Fruit fly (Drosophila melanogaster) whole organism, prepupa: ENCODE data around the gene CG17207.
A peak's percentile ranks its signal among the peaks of the same experiment; 100 is the strongest.

Experiments
- CG10631 ChIP-seq: fragments of 200-800 bp; sonication (Bioruptor generic); optimal IDR thresholded peaks from 2 replicates; lab custom pipeline; 2016; ENCODE audit warnings: missing biosample characterization, missing genetic modification characterization
- CG11294 ChIP-seq: fragments of 200-800 bp; sonication (Bioruptor generic); IDR thresholded peaks from 2 replicates; pipeline ENCODE4 v1.3.6; 2022; ENCODE audit warnings: missing biosample characterization, missing genetic modification characterization
- CG11762 ChIP-seq: fragments of 200-800 bp; sonication (Bioruptor generic); optimal IDR thresholded peaks from 3 replicates; lab custom pipeline; 2016; ENCODE audit warnings: missing biosample characterization, missing genetic modification characterization; ENCODE audit not compliant: insufficient read depth
- CG11902 ChIP-seq: fragments of 200-800 bp; sonication (Bioruptor generic); optimal IDR thresholded peaks from 3 replicates; lab custom pipeline; 2016; ENCODE audit warnings: missing biosample characterization, missing genetic modification characterization
- CG15336 ChIP-seq: fragments of 200-800 bp; sonication (Bioruptor generic); IDR thresholded peaks from 2 replicates; pipeline ENCODE4 v1.3.6; 2022; ENCODE audit warnings: missing biosample characterization, missing genetic modification characterization
- CG1621 ChIP-seq: fragments of 200-800 bp; sonication (Bioruptor generic); optimal IDR thresholded peaks from 3 replicates; lab custom pipeline; 2018; ENCODE audit warnings: missing biosample characterization, mild to moderate bottlenecking, missing genetic modification characterization
- CG32006 ChIP-seq: fragments of 200-800 bp; sonication (Bioruptor generic); optimal IDR thresholded peaks from 3 replicates; lab custom pipeline; 2017; ENCODE audit warnings: missing biosample characterization, mild to moderate bottlenecking, missing genetic modification characterization
- CG34406 ChIP-seq: fragments of 200-800 bp; sonication (Bioruptor generic); optimal IDR thresholded peaks from 3 replicates; lab custom pipeline; 2016; ENCODE audit warnings: missing biosample characterization, missing genetic modification characterization
- CG4318 ChIP-seq: fragments of 200-800 bp; sonication (Bioruptor generic); optimal IDR thresholded peaks from 3 replicates; lab custom pipeline; 2017; ENCODE audit warnings: missing biosample characterization, mild to moderate bottlenecking, missing genetic modification characterization
- CG6163 ChIP-seq: fragments of 200-800 bp; sonication (Bioruptor generic); IDR thresholded peaks from 3 replicates; pipeline ENCODE4 v1.3.6; 2022; ENCODE audit warnings: missing biosample characterization, missing genetic modification characterization
- CG6276 ChIP-seq: fragments of 200-800 bp; sonication (Bioruptor generic); optimal IDR thresholded peaks from 2 replicates; lab custom pipeline; 2017; ENCODE audit warnings: missing biosample characterization, mild to moderate bottlenecking, missing genetic modification characterization
- CG6792 ChIP-seq: fragments of 200-800 bp; sonication (Bioruptor generic); optimal IDR thresholded peaks from 3 replicates; lab custom pipeline; 2016; ENCODE audit warnings: missing biosample characterization, missing genetic modification characterization
- CG6808 ChIP-seq: fragments of 200-800 bp; sonication (Bioruptor generic); optimal IDR thresholded peaks from 3 replicates; lab custom pipeline; 2017; ENCODE audit warnings: missing biosample characterization, missing genetic modification characterization, mild to moderate bottlenecking, moderate library complexity, missing genetic modification reagents
- CG6854 ChIP-seq: fragments of 200-800 bp; sonication (Bioruptor generic); optimal IDR thresholded peaks from 2 replicates; lab custom pipeline; 2017; ENCODE audit warnings: missing biosample characterization, mild to moderate bottlenecking, missing genetic modification characterization
- CG7368 ChIP-seq: fragments of 200-800 bp; sonication (Bioruptor generic); optimal IDR thresholded peaks from 3 replicates; lab custom pipeline; 2016; ENCODE audit warnings: missing biosample characterization, missing genetic modification characterization
- CG8119 ChIP-seq: fragments of 200-800 bp; sonication (Bioruptor generic); IDR thresholded peaks from 3 replicates; pipeline ENCODE4 v1.3.6; 2022; ENCODE audit warnings: missing biosample characterization, missing genetic modification characterization
- CG8319 ChIP-seq: fragments of 200-800 bp; sonication (Bioruptor generic); optimal IDR thresholded peaks from 3 replicates; lab custom pipeline; 2016; ENCODE audit warnings: missing biosample characterization, missing genetic modification characterization
- CG8632 ChIP-seq: fragments of 200-800 bp; sonication (Bioruptor generic); optimal IDR thresholded peaks from 3 replicates; lab custom pipeline; 2016; ENCODE audit warnings: missing biosample characterization, missing genetic modification characterization
- CG9139 ChIP-seq: fragments of 200-800 bp; sonication (Bioruptor generic); optimal IDR thresholded peaks from 3 replicates; lab custom pipeline; 2017; ENCODE audit warnings: missing biosample characterization, mild to moderate bottlenecking, missing genetic modification characterization
- Eip75B ChIP-seq: fragments of 200-800 bp; sonication (Bioruptor generic); optimal IDR thresholded peaks from 3 replicates; lab custom pipeline; 2016; ENCODE audit warnings: missing biosample characterization, missing genetic modification characterization
- Eip78C ChIP-seq: fragments of 200-800 bp; sonication (Bioruptor generic); peaks from one replicate; lab custom pipeline; 2016; ENCODE audit warnings: missing biosample characterization, missing genetic modification characterization
- Ets21C ChIP-seq: fragments of 200-800 bp; sonication (Bioruptor generic); optimal IDR thresholded peaks from 3 replicates; lab custom pipeline; 2016; ENCODE audit warnings: missing biosample characterization, missing genetic modification characterization
- Ets96B ChIP-seq: fragments of 200-800 bp; optimal IDR thresholded peaks from 2 replicates; lab custom pipeline; 2019; ENCODE audit warnings: missing biosample characterization, mild to moderate bottlenecking, missing genetic modification characterization, moderate library complexity
- Gug ChIP-seq: fragments of 200-800 bp; sonication (Bioruptor generic); IDR thresholded peaks from 2 replicates; pipeline ENCODE4 v1.3.6; 2022; ENCODE audit warnings: missing biosample characterization, missing genetic modification characterization
- Hr38 ChIP-seq: sonication (Bioruptor generic); optimal IDR thresholded peaks from 2 replicates; lab custom pipeline; 2016; ENCODE audit warnings: missing biosample characterization, missing genetic modification characterization
- Lpt ChIP-seq: fragments of 200-800 bp; sonication (Bioruptor generic); optimal IDR thresholded peaks from 3 replicates; lab custom pipeline; 2016; ENCODE audit warnings: missing biosample characterization, missing genetic modification characterization
- Met ChIP-seq: fragments of 200-800 bp; sonication (Bioruptor generic); optimal IDR thresholded peaks from 3 replicates; lab custom pipeline; 2016; ENCODE audit warnings: missing biosample characterization, missing genetic modification characterization
- OdsH ChIP-seq: fragments of 200-800 bp; sonication (Bioruptor generic); optimal IDR thresholded peaks from 3 replicates; lab custom pipeline; 2016; ENCODE audit warnings: missing biosample characterization, missing genetic modification characterization
- Smox ChIP-seq: fragments of 200-800 bp; sonication (Bioruptor generic); optimal IDR thresholded peaks from 3 replicates; lab custom pipeline; 2016; ENCODE audit warnings: missing biosample characterization, missing genetic modification characterization
- Sox102F ChIP-seq: fragments of 200-800 bp; sonication (Bioruptor generic); optimal IDR thresholded peaks from 2 replicates; lab custom pipeline; 2016; ENCODE audit warnings: missing biosample characterization, mild to moderate bottlenecking, missing genetic modification characterization
- Sox14 ChIP-seq: fragments of 200-800 bp; sonication (Bioruptor generic); optimal IDR thresholded peaks from 3 replicates; lab custom pipeline; 2016; ENCODE audit warnings: missing biosample characterization, missing genetic modification characterization
- Sox15 ChIP-seq: fragments of 200-800 bp; sonication (Bioruptor generic); optimal IDR thresholded peaks from 3 replicates; lab custom pipeline; 2016; ENCODE audit warnings: missing biosample characterization, missing genetic modification characterization
- acj6 ChIP-seq: fragments of 200-800 bp; sonication (Bioruptor generic); optimal IDR thresholded peaks from 3 replicates; lab custom pipeline; 2016; ENCODE audit warnings: missing biosample characterization, missing genetic modification characterization
- cyc ChIP-seq: fragments of 200-800 bp; sonication (Bioruptor generic); optimal IDR thresholded peaks from 3 replicates; lab custom pipeline; 2016; ENCODE audit warnings: missing biosample characterization, missing genetic modification characterization
- dac ChIP-seq: fragments of 200-800 bp; sonication (Bioruptor generic); optimal IDR thresholded peaks from 2 replicates; lab custom pipeline; 2017; ENCODE audit warnings: missing biosample characterization, mild to moderate bottlenecking, missing genetic modification characterization
- dsx ChIP-seq: fragments of 200-800 bp; optimal IDR thresholded peaks from 3 replicates; lab custom pipeline; 2019; ENCODE audit warnings: missing biosample characterization, mild to moderate bottlenecking, missing genetic modification characterization, moderate library complexity; ENCODE audit not compliant: poor library complexity, severe bottlenecking
- eg ChIP-seq: fragments of 200-800 bp; sonication (Bioruptor generic); IDR thresholded peaks from 3 replicates; pipeline ENCODE4 v1.3.6; 2022; ENCODE audit warnings: missing biosample characterization, missing genetic modification characterization
- esn ChIP-seq: fragments of 200-800 bp; sonication (Bioruptor generic); optimal IDR thresholded peaks from 2 replicates; lab custom pipeline; 2016; ENCODE audit warnings: missing biosample characterization, mild to moderate bottlenecking, missing genetic modification characterization, moderate library complexity
- fd85E ChIP-seq: fragments of 200-800 bp; sonication (Bioruptor generic); optimal IDR thresholded peaks from 3 replicates; lab custom pipeline; 2016; ENCODE audit warnings: missing biosample characterization, missing genetic modification characterization
- fkh ChIP-seq: fragments of 200-800 bp; sonication (Bioruptor generic); optimal IDR thresholded peaks from 3 replicates; lab custom pipeline; 2017; ENCODE audit warnings: missing biosample characterization, mild to moderate bottlenecking, missing genetic modification characterization, moderate library complexity
- lz ChIP-seq: fragments of 200-800 bp; sonication (Bioruptor generic); optimal IDR thresholded peaks from 3 replicates; lab custom pipeline; 2016; ENCODE audit warnings: missing biosample characterization, missing genetic modification characterization
- net ChIP-seq: fragments of 200-800 bp; sonication (Bioruptor generic); optimal IDR thresholded peaks from 3 replicates; lab custom pipeline; 2016; ENCODE audit warnings: missing biosample characterization, missing genetic modification characterization
- salr ChIP-seq, 2 experiments: fragments of 200-800 bp; sonication (Bioruptor generic); optimal IDR thresholded peaks; 3 replicates each; lab custom pipeline; 2016 to 2018; ENCODE audit warnings: missing biosample characterization in 2 of 2, missing genetic modification characterization in 2 of 2, mild to moderate bottlenecking in 1 of 2
- spab ChIP-seq: fragments of 200-800 bp; sonication (Bioruptor generic); optimal IDR thresholded peaks from 2 replicates; lab custom pipeline; 2017; ENCODE audit warnings: missing biosample characterization, mild to moderate bottlenecking, missing genetic modification characterization, missing genetic modification reagents
- ss ChIP-seq, 2 experiments: fragments of 200-800 bp; sonication (Bioruptor generic); optimal IDR thresholded peaks; 2 replicates in 1 of 2; 3 replicates in 1 of 2; lab custom pipeline; 2017 to 2018; ENCODE audit warnings: mild to moderate bottlenecking in 2 of 2, missing biosample characterization in 2 of 2, missing genetic modification characterization in 2 of 2, moderate library complexity in 1 of 2
- svp ChIP-seq: fragments of 200-800 bp; sonication (Bioruptor generic); peaks from one replicate; lab custom pipeline; 2016; ENCODE audit warnings: missing biosample characterization, missing genetic modification characterization
- vri ChIP-seq: fragments of 200-800 bp; sonication (Bioruptor generic); optimal IDR thresholded peaks from 3 replicates; lab custom pipeline; 2016; ENCODE audit warnings: missing biosample characterization, mild to moderate bottlenecking, missing genetic modification characterization

The CG17207 gene

DNA sequence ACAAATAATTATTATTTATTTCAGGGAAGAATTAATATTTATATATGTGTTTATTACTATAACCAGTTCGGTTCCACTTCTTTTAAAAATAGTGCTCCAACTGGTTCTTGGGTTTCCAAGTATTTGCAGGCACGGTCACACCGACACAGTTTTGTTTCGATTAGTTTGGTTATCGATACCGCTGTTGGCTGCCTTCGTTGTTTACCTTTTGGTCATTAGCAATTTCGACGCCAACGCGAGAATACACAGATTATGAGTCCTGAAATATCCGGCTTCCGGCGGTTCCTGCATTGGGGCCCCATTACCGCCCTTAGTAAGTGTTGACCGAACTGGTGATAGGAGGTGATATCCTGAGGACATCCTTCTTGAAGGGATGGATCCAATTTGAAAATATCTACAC lies 30.8 kb downstream of the CG17207 start, which contains the start of gene CG5196 (continued):
- no peak for TF ChIP-seq CG32006
- no peak for TF ChIP-seq net
- peak; percentile 93 for TF ChIP-seq fkh (GFP tag; lab: Kevin White, UChicago)
- TF ChIP-seq svp (GFP tag; lab: Kevin White, UChicago), result no peak
- no peak for TF ChIP-seq vri (GFP tag; lab: Kevin White, UChicago)
- no peak for TF ChIP-seq Eip75B (GFP tag; lab: Kevin White, UChicago)
- no peak for TF ChIP-seq Sox102F (GFP tag; lab: Kevin White, UChicago)
- no peak for TF ChIP-seq fd85E (GFP tag; lab: Kevin White, UChicago)
- TF ChIP-seq CG15336 (GFP tag; lab: Robert Waterston, UW), result 0 out of 2 replicates have a peak, but pooled peaks have one; percentile 25
- TF ChIP-seq spab, result no peak
- TF ChIP-seq CG6276, result no peak
- no peak for TF ChIP-seq salr (GFP tag; optimal IDR thresholded peaks at IDR 0.05; lab: Kevin White, UChicago)
- TF ChIP-seq CG6854 (GFP tag; lab: Kevin White, UChicago), result peak; percentile 25

DNA sequence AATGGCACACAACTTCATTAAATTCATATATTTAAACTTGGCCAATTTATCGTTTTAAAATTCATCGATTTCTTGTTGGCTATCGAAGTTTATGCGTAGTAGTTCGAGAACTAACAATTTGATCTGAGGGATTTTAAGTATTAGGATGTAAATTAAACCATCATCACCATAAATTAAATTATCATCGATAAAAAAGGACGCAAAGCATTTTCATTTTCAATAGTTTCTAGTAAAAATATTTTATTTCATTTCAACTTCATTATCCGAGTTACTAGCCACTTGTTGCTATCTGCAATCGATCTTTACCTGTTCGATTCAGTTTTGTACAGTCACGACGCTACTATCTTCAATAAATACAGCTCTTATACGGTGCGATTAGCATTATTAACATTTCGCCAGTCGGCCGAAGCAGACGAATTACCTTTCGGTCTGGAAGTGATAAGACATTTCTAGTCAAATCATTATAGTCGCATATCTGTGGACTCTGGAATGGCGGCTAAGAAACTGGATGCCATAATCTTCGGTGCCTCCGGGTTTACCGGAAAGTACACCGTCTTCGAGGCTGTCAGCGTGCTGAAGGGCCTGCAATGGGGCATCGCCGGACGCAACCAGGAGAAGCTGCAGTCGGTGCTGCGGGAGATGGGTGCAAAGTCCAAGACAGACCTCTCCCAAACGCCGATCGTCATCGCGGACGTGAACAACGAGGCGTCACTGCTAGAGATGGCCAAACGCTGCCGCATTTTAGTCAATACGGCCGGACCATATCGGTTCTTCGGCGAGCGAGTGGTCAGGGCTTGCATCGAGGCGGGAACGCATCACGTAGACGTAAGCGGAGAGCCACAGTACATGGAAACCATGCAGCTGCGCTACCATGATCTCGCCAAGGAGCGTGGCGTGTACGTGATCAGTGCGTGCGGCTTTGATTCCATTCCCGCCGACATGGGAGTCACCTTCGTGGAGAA lies 32.4 kb downstream of the CG17207 start, which contains the start of gene CG5167:
Gene CG5167, plus strand, starts transcription at position 298 of the 962 bp plus-strand sequence.
- TF ChIP-seq CG34406, result peak; percentile 36
- TF ChIP-seq Sox14 (GFP tag; lab: Kevin White, UChicago), result peak; percentile 19
- peak; percentile 9 for TF ChIP-seq Lpt (GFP tag; lab: Kevin White, UChicago)
- peak; percentile 76 for TF ChIP-seq CG6808 (GFP tag; lab: Kevin White, UChicago)
- no peak for TF ChIP-seq acj6 (GFP tag; lab: Kevin White, UChicago)
- TF ChIP-seq Sox15 (GFP tag; lab: Kevin White, UChicago), result no peak
- TF ChIP-seq Gug (GFP tag; lab: Robert Waterston, UW), result no peak; the same call in 1 of the 2 replicates
- peak; percentile 84 to 89 for TF ChIP-seq ss (GFP tag; optimal IDR thresholded peaks at IDR 0.05; lab: Kevin White, UChicago)
- TF ChIP-seq CG9139 (GFP tag; lab: Kevin White, UChicago), result peak; percentile 87
- TF ChIP-seq Met (GFP tag; lab: Kevin White, UChicago), result no peak
- peak; percentile 2 for TF ChIP-seq dsx (GFP tag; lab: Kevin White, UChicago)
- TF ChIP-seq CG8119 (GFP tag; lab: Robert Waterston, UW), result peak; percentile 59
- peak; percentile 42; the same call in 1 of the 2 replicates for TF ChIP-seq CG15336 (GFP tag; lab: Robert Waterston, UW)
- TF ChIP-seq spab, result peak; percentile 54
- TF ChIP-seq esn (GFP tag; lab: Kevin White, UChicago), result peak; percentile 63
- TF ChIP-seq CG8319 (GFP tag; lab: Kevin White, UChicago), result no peak
- peak; percentile 8 for TF ChIP-seq cyc (GFP tag; lab: Kevin White, UChicago)
- no peak for TF ChIP-seq CG4318 (GFP tag; lab: Kevin White, UChicago)
- peak; percentile 20 for TF ChIP-seq CG8632
- TF ChIP-seq Ets96B (tag; lab: Kevin White, UChicago), result peak; percentile 25
- peak; percentile 46 for TF ChIP-seq Sox102F (GFP tag; lab: Kevin White, UChicago)
- no peak for TF ChIP-seq CG11294 (GFP tag; lab: Robert Waterston, UW)
- TF ChIP-seq CG7368 (GFP tag; lab: Kevin White, UChicago), result no peak
- TF ChIP-seq net, result peak; percentile 76
- TF ChIP-seq salr (GFP tag; optimal IDR thresholded peaks at IDR 0.05; lab: Kevin White, UChicago), result peak; percentile 41 to 50
- peak; percentile 70 for TF ChIP-seq eg (GFP tag; lab: Robert Waterston, UW)
- TF ChIP-seq CG6792 (GFP tag; lab: Kevin White, UChicago), result no peak
- TF ChIP-seq CG1621, result peak; percentile 61
- no peak for TF ChIP-seq Smox
- peak; percentile 58 for TF ChIP-seq lz (GFP tag; lab: Kevin White, UChicago)
- peak; percentile 92 for TF ChIP-seq CG6276
- TF ChIP-seq OdsH (GFP tag; lab: Kevin White, UChicago), result no peak
- TF ChIP-seq CG11902 (GFP tag; lab: Kevin White, UChicago), result no peak
- no peak for TF ChIP-seq Ets21C (GFP tag; lab: Kevin White, UChicago)
- TF ChIP-seq Hr38, result no peak
- TF ChIP-seq CG6163 (GFP tag; lab: Robert Waterston, UW), result peak; percentile 15; the same call in 1 of the 3 replicates
- no peak for TF ChIP-seq dac (GFP tag; lab: Kevin White, UChicago)
- peak; percentile 50 for TF ChIP-seq CG11762 (GFP tag; lab: Kevin White, UChicago)
- TF ChIP-seq vri (GFP tag; lab: Kevin White, UChicago), result peak; percentile 16
- TF ChIP-seq CG10631 (GFP tag; lab: Kevin White, UChicago), result no peak
- TF ChIP-seq Eip78C (GFP tag; lab: Kevin White, UChicago), result peak; percentile 87
